Worm (Caenorhabditis elegans): ENCODE results near the gene fbxc-39.
"Not testable (repeated sequence)": the region's sequence is repeated elsewhere in the genome, so short reads cannot be mapped to it uniquely, and the experiment has no call there.

Gene fbxc-39

ce11 chrII:1024684-1025083 is 36.1 kb downstream of the fbxc-39 start, which contains the start of gene btb-11:
btb-11 (minus strand) TSS chrII:1024784.
- not testable (repeated sequence) for TF ChIP-seq unc-42, ceh-2, tbx-2 (tag; optimal IDR thresholded peaks at IDR 0.05)

DNA sequence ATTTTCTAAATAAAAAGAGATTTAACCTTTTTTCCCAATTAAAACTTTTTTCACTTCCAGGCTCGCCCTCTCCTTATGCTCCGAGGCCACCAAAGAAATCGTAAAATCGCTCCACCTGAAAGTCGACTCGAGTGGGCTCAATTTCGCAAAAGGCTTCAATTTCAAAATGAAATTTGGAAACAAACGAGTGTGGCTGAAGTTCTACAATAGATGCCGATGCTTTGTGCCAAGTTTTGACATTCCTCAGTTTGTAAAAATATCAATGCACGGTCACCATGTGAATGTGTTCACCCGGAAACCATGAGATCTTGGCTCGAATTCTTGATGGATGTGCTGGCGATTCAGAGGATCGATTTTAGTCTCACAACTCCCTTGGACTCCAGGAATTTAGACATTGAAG is 38.1 kb downstream of the fbxc-39 start, which contains the start of gene M01D1.12:
Gene M01D1.12 (plus strand): TSS at position 301 of the 400 bp plus-strand sequence.
- no peak for TF ChIP-seq hlh-6 (tag; optimal IDR thresholded peaks at IDR 0.05)
- TF ChIP-seq lim-6 (tag; optimal IDR thresholded peaks at IDR 0.05), result no peak
- TF ChIP-seq sox-4 (tag; optimal IDR thresholded peaks at IDR 0.05), result no peak
- TF ChIP-seq hlh-15 (tag; optimal IDR thresholded peaks at IDR 0.05), result no peak
- no peak for TF ChIP-seq ceh-9 (tag; optimal IDR thresholded peaks at IDR 0.05)
- no peak for TF ChIP-seq pros-1 (tag; optimal IDR thresholded peaks at IDR 0.05)
- no peak for TF ChIP-seq ztf-16 (tag; optimal IDR thresholded peaks at IDR 0.05)
- no peak for TF ChIP-seq elt-2 (tag; optimal IDR thresholded peaks at IDR 0.05)

- TF ChIP-seq syd-9 (tag; optimal IDR thresholded peaks at IDR 0.05), result no peak
Measured at ce11 chrII:1028602-1029001, 40.1 kb downstream of the fbxc-39 start, which contains the start of gene math-34. math-34 (plus strand) TSS chrII:1028972.

- TF ChIP-seq ceh-31 (tag; optimal IDR thresholded peaks at IDR 0.05) (no peak), lim-6 (tag; optimal IDR thresholded peaks at IDR 0.05) (no peak), ceh-24 (tag; optimal IDR thresholded peaks at IDR 0.05) (no peak), nhr-11 (tag; optimal IDR thresholded peaks at IDR 0.05) (no peak), tbx-2 (tag; optimal IDR thresholded peaks at IDR 0.05) (no peak), ceh-2 (tag; optimal IDR thresholded peaks at IDR 0.05) (no peak), tbx-7 (tag; optimal IDR thresholded peaks at IDR 0.05) (no peak), unc-3 (GFP tag; conservative IDR thresholded peaks at IDR 0.05) (no peak), unc-3 (tag; optimal IDR thresholded peaks at IDR 0.05) (no peak), K09A11.1 (tag; optimal IDR thresholded peaks at IDR 0.05; ENCODE audit: insufficient read depth) (no peak), pag-3 (tag; optimal IDR thresholded peaks at IDR 0.05; ENCODE audit: borderline replicate concordance) (no peak), nhr-232 (tag; optimal IDR thresholded peaks at IDR 0.05) (no peak), ceh-18 (tag; optimal IDR thresholded peaks at IDR 0.05) (no peak), sdc-2 (tag; optimal IDR thresholded peaks at IDR 0.05) (no peak), sox-4 (tag; optimal IDR thresholded peaks at IDR 0.05) (no peak), F13H6.1 (tag; optimal IDR thresholded peaks at IDR 0.05) (no peak)
Measured at ce11 chrII:1040464-1040863, 51.9 kb downstream of the fbxc-39 start, which contains the start of gene fbxb-39. fbxb-39 (minus strand) TSS chrII:1040564.

Data from whole organism, late embryonic.